Worm (Caenorhabditis elegans): Measurements from ENCODE around the gene set-22.

The set-22 gene

ce11 chrV:10410030-10410713 lies 26.5 kb upstream of the set-22 start, which contains the start of gene F15H10.12:
TSS of gene F15H10.12 (minus strand) at chrV:10410080.
- TF ChIP-seq nhr-48 (tag; optimal IDR thresholded peaks at IDR 0.05) (no peak), aha-1 (tag) (peak; percentile 92)

- no peak for TF ChIP-seq mdt-29 (GFP tag; IDR thresholded peaks at IDR 0.05)
- TF ChIP-seq F10B5.3 (tag; optimal IDR thresholded peaks at IDR 0.05): no peak
- TF ChIP-seq hlh-30 (tag; optimal IDR thresholded peaks at IDR 0.05; ENCODE audit: insufficient read depth): no peak
- no peak for TF ChIP-seq nhr-237 (tag; optimal IDR thresholded peaks at IDR 0.05)
- no peak for TF ChIP-seq unc-39 (tag; optimal IDR thresholded peaks at IDR 0.05)
- TF ChIP-seq unc-62 (GFP tag; optimal IDR thresholded peaks at IDR 0.05 in 1 of 2): no peak
- no peak for TF ChIP-seq unc-62 (tag; optimal IDR thresholded peaks at IDR 0.05)
- no peak for TF ChIP-seq spr-3 (GFP tag; optimal IDR thresholded peaks at IDR 0.05)
- TF ChIP-seq lin-15B (tag; optimal IDR thresholded peaks at IDR 0.05): no peak
Measured at ce11 chrV:10414610-10415009, 22.1 kb upstream of the set-22 start, which contains the start of gene F15H10.9. TSS of gene F15H10.9 (minus strand) at chrV:10414710.

ce11 chrV:10416925-10417324 lies 19.8 kb upstream of the set-22 start, which contains the start of gene F15H10.10:
TSS of gene F15H10.10 (minus strand) at chrV:10417025.
- TF ChIP-seq nhr-111 (GFP tag; optimal IDR thresholded peaks at IDR 0.05) (no peak), nhr-102 (tag; optimal IDR thresholded peaks at IDR 0.05) (no peak), zip-11 (GFP tag; IDR thresholded peaks at IDR 0.05) (no peak), unc-130 (GFP tag; optimal IDR thresholded peaks at IDR 0.05) (no peak), zfp-2 (tag; optimal IDR thresholded peaks at IDR 0.05) (no peak)

- TF ChIP-seq daf-19 (GFP tag; conservative IDR thresholded peaks at IDR 0.05) (no peak), Y75B8A.6 (GFP tag; IDR thresholded peaks at IDR 0.05) (no peak), attf-4 (tag; optimal IDR thresholded peaks at IDR 0.05) (no peak), hlh-30 (tag; optimal IDR thresholded peaks at IDR 0.05; ENCODE audit: insufficient read depth) (no peak), nhr-111 (GFP tag; optimal IDR thresholded peaks at IDR 0.05) (no peak), dmd-8 (GFP tag; IDR thresholded peaks at IDR 0.05) (no peak), Y48G9A.11 (GFP tag; IDR thresholded peaks at IDR 0.05) (no peak), F49E8.2 (tag; optimal IDR thresholded peaks at IDR 0.05; ENCODE audit: borderline replicate concordance) (no peak), F44E2.7 (GFP tag; IDR thresholded peaks at IDR 0.05) (no peak), madf-9 (GFP tag; conservative IDR thresholded peaks at IDR 0.05) (no peak), vab-7 (GFP tag; IDR thresholded peaks at IDR 0.05) (no peak), T26A8.4 (GFP tag; IDR thresholded peaks at IDR 0.05) (no peak), Y105C5A.15 (GFP tag; IDR thresholded peaks at IDR 0.05) (no peak), snpc-1.2 (GFP tag; IDR thresholded peaks at IDR 0.05) (no peak), gei-8 (GFP tag; optimal IDR thresholded peaks at IDR 0.05) (no peak), unc-62 (GFP tag; optimal IDR thresholded peaks at IDR 0.05 in 1 of 2) (no peak), unc-62 (tag; optimal IDR thresholded peaks at IDR 0.05) (no peak), fos-1 (tag; optimal IDR thresholded peaks at IDR 0.05) (no peak), hmg-1.1 (GFP tag; IDR thresholded peaks at IDR 0.05) (no peak)
Measured at ce11 chrV:10418961-10419360, 17.8 kb upstream of the set-22 start, which contains the start of gene F15H10.5. TSS of gene F15H10.5 (minus strand) at chrV:10419061.

DNA sequence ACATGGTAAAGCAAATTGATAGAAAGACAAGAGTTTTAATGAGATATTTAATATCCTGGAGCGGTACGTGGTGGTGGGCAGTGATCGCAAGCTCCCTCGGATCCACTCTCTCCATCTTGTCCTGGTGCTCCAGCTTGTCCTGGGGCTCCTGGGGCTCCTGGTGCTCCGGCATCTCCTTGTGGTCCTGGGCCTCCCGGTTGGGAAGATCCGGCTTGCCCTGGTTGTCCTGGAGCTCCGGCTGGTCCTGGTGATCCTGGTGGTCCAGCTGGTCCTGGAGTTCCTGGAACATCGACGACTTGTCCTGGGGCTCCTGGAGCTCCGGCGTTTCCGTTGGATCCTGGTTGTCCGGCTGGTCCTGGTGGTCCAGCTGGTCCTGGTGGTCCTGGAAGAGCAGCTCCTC lies 15.9 kb upstream of the set-22 start:
- peak; percentile 96 for TF ChIP-seq set-16 (GFP tag; IDR thresholded peaks at IDR 0.05)
- TF ChIP-seq madf-5 (GFP tag; IDR thresholded peaks at IDR 0.05): peak in 1 of 2 experiments; percentile 59; a peak in 1 of 4 replicates
